Fruit fly (Drosophila melanogaster): ENCODE data around the gene atk.
A peak's percentile ranks its signal among the peaks of the same experiment; 100 is the strongest.

atk gene

dm6 chr3L:20497124-20497996 is 32.7 kb upstream of the atk start, which contains the start of gene CG32425 (continued):
- TF ChIP-seq dpn (GFP tag; optimal IDR thresholded peaks at IDR 0.05) (peak in 1 of 2 experiments; percentile 26), CG17186 (GFP tag; optimal IDR thresholded peaks at IDR 0.05) (no peak), Hmr (GFP tag; optimal IDR thresholded peaks at IDR 0.05) (peak; percentile 25), ham (GFP tag; IDR thresholded peaks at IDR 0.05) (no peak), CG8944 (GFP tag; optimal IDR thresholded peaks at IDR 0.05) (no peak), CG6175 (GFP tag; IDR thresholded peaks at IDR 0.05) (no peak), Kr (GFP tag; optimal IDR thresholded peaks at IDR 0.05) (no peak), Oli (tag; optimal IDR thresholded peaks at IDR 0.05) (no peak), caup (GFP tag; optimal IDR thresholded peaks at IDR 0.05; ENCODE audit: severe bottlenecking) (no peak), trh (GFP tag; optimal IDR thresholded peaks at IDR 0.05) (no peak), HmgZ (tag; optimal IDR thresholded peaks at IDR 0.05) (peak; percentile 15), Xrp1 (GFP tag; IDR thresholded peaks at IDR 0.05) (peak; percentile 14; the same call in 1 of the 2 replicates), CG11247 (GFP tag; IDR thresholded peaks at IDR 0.05) (no peak), hth (optimal IDR thresholded peaks at IDR 0.05) (no peak), ato (GFP tag; IDR thresholded peaks at IDR 0.05; ENCODE audit: partially characterized antibody) (no peak), CG7556 (GFP tag; optimal IDR thresholded peaks at IDR 0.05) (no peak), da (GFP tag; optimal IDR thresholded peaks at IDR 0.05) (no peak), peb (GFP tag; IDR thresholded peaks at IDR 0.05) (no peak), fd64A (GFP tag; optimal IDR thresholded peaks at IDR 0.05) (no peak), gro (GFP tag; optimal IDR thresholded peaks at IDR 0.05) (peak; percentile 36), CG6654 (GFP tag; optimal IDR thresholded peaks at IDR 0.05) (no peak), CG12391 (tag; optimal IDR thresholded peaks at IDR 0.05) (peak; percentile 24), PHDP (tag; optimal IDR thresholded peaks at IDR 0.05) (no peak), CG10267 (tag; optimal IDR thresholded peaks at IDR 0.05) (peak; percentile 33), so (GFP tag; IDR thresholded peaks at IDR 0.05) (no peak), kay (GFP tag; optimal IDR thresholded peaks at IDR 0.05) (no peak), Aef1 (GFP tag; IDR thresholded peaks at IDR 0.05) (no peak), CG9609 (GFP tag; optimal IDR thresholded peaks at IDR 0.05) (no peak), shn (GFP tag; optimal IDR thresholded peaks at IDR 0.05) (no peak), CG12155 (GFP tag; optimal IDR thresholded peaks at IDR 0.05) (no peak), lilli (GFP tag; optimal IDR thresholded peaks at IDR 0.05) (no peak), tgo (GFP tag; IDR thresholded peaks at IDR 0.05) (no peak), Spps (tag; optimal IDR thresholded peaks at IDR 0.05) (no peak), CG17829 (tag; optimal IDR thresholded peaks at IDR 0.05) (peak; percentile 6), CG10431 (GFP tag; optimal IDR thresholded peaks at IDR 0.05) (no peak), Neu2 (GFP tag; optimal IDR thresholded peaks at IDR 0.05; ENCODE audit: borderline replicate concordance) (no peak), gsb-n (tag; optimal IDR thresholded peaks at IDR 0.05) (no peak), HHEX (GFP tag; optimal IDR thresholded peaks at IDR 0.05) (no peak), CG8281 (tag; optimal IDR thresholded peaks at IDR 0.05) (peak; percentile 3), CG34224 (GFP tag; IDR thresholded peaks at IDR 0.05; ENCODE audit: partially characterized antibody) (0 out of 3 replicates have a peak, but pooled peaks have one; percentile 16), CG11504 (tag; optimal IDR thresholded peaks at IDR 0.05) (peak; percentile 46), NFAT (GFP tag; IDR thresholded peaks at IDR 0.05) (no peak), ssp (GFP tag; IDR thresholded peaks at IDR 0.05) (no peak), row (GFP tag; IDR thresholded peaks at IDR 0.05) (peak; percentile 68), cwo (GFP tag; optimal IDR thresholded peaks at IDR 0.05) (no peak), crol (GFP tag; IDR thresholded peaks at IDR 0.05) (no peak), HLH54F (GFP tag; optimal IDR thresholded peaks at IDR 0.05) (no peak), CG10147 (GFP tag; optimal IDR thresholded peaks at IDR 0.05) (no peak), CG10543 (GFP tag; optimal IDR thresholded peaks at IDR 0.05) (no peak)
